Worm (Caenorhabditis elegans) whole organism, late embryonic: Measurements from ENCODE around the gene C44H4.4.

Experiments
- C08G9.2 ChIP-seq: sonication (generic microtip); optimal IDR thresholded peaks from 2 replicates; lab custom pipeline; 2016; ENCODE audit warnings: mild to moderate bottlenecking, missing genetic modification characterization, moderate library complexity, missing compliant biosample characterization
- C38D4.7 ChIP-seq: fragments of 200-800 bp; sonication (Bioruptor generic); optimal IDR thresholded peaks from 2 replicates; lab custom pipeline; 2018; ENCODE audit warnings: mild to moderate bottlenecking, missing genetic modification characterization, moderate library complexity, missing compliant biosample characterization
- F13H6.1 ChIP-seq: sonication (generic microtip); optimal IDR thresholded peaks from 2 replicates; lab custom pipeline; 2016; ENCODE audit warnings: missing genetic modification characterization, missing compliant biosample characterization
- T23F11.4 ChIP-seq: fragments of 200-800 bp; sonication (Bioruptor generic); optimal IDR thresholded peaks from 2 replicates; lab custom pipeline; 2018; ENCODE audit warnings: mild to moderate bottlenecking, missing genetic modification characterization, missing compliant biosample characterization
- Y22D7AL.16 ChIP-seq: sonication (generic microtip); optimal IDR thresholded peaks from 2 replicates; lab custom pipeline; 2016; ENCODE audit warnings: missing genetic modification characterization, missing compliant biosample characterization
- ama-1 ChIP-seq: fragments of 150-350 bp; optimal IDR thresholded peaks from 2 replicates; lab custom pipeline; 2014
- ceh-14 ChIP-seq: sonication (generic microtip); optimal IDR thresholded peaks from 2 replicates; lab custom pipeline; 2016; ENCODE audit warnings: missing genotype, missing genetic modification characterization, missing compliant biosample characterization
- ceh-18 ChIP-seq: sonication (generic microtip); optimal IDR thresholded peaks from 2 replicates; lab custom pipeline; 2016; ENCODE audit warnings: missing genetic modification characterization, missing compliant biosample characterization
- ceh-19 ChIP-seq: fragments of 200-800 bp; sonication (Bioruptor generic); optimal IDR thresholded peaks from 2 replicates; lab custom pipeline; 2018; ENCODE audit warnings: mild to moderate bottlenecking, missing genetic modification characterization, missing compliant biosample characterization
- ceh-31 ChIP-seq: sonication (generic microtip); optimal IDR thresholded peaks from 2 replicates; lab custom pipeline; 2016; ENCODE audit warnings: missing genetic modification characterization, missing compliant biosample characterization
- ceh-34 ChIP-seq: sonication (generic microtip); optimal IDR thresholded peaks from 2 replicates; lab custom pipeline; 2016; ENCODE audit warnings: mild to moderate bottlenecking, missing genetic modification characterization, missing compliant biosample characterization
- ceh-48 ChIP-seq: sonication (generic microtip); optimal IDR thresholded peaks from 2 replicates; lab custom pipeline; 2016; ENCODE audit warnings: missing genetic modification characterization, inconsistent platforms, missing compliant biosample characterization
- ceh-6 ChIP-seq: fragments of 200-800 bp; sonication (Bioruptor generic); optimal IDR thresholded peaks from 2 replicates; lab custom pipeline; 2018; ENCODE audit warnings: mild to moderate bottlenecking, missing genetic modification characterization, missing compliant biosample characterization
- ceh-9 ChIP-seq: sonication (generic microtip); optimal IDR thresholded peaks from 2 replicates; lab custom pipeline; 2016; ENCODE audit warnings: mild to moderate bottlenecking, missing genetic modification characterization, inconsistent platforms, missing compliant biosample characterization
- dmd-4 ChIP-seq: sonication (generic microtip); optimal IDR thresholded peaks from 2 replicates; lab custom pipeline; 2016; ENCODE audit warnings: borderline replicate concordance, missing genetic modification characterization, missing compliant biosample characterization
- elt-4 ChIP-seq: sonication (generic microtip); optimal IDR thresholded peaks from 2 replicates; lab custom pipeline; 2016; ENCODE audit warnings: missing genetic modification characterization, missing compliant biosample characterization
- ets-4 ChIP-seq: sonication (generic microtip); optimal IDR thresholded peaks from 2 replicates; lab custom pipeline; 2016; ENCODE audit warnings: missing genetic modification characterization, missing compliant biosample characterization
- eyg-1 ChIP-seq: sonication (generic microtip); optimal IDR thresholded peaks from 2 replicates; lab custom pipeline; 2016; ENCODE audit warnings: missing genotype, missing genetic modification characterization, missing compliant biosample characterization
- fkh-10 ChIP-seq: fragments of 150-350 bp; optimal IDR thresholded peaks from 2 replicates; lab custom pipeline; 2014; ENCODE audit warnings: missing biosample characterization, missing genetic modification reagents, missing genetic modification characterization
- fkh-6 ChIP-seq: sonication (generic microtip); optimal IDR thresholded peaks from 2 replicates; lab custom pipeline; 2016; ENCODE audit warnings: missing genetic modification characterization, missing compliant biosample characterization
- hlh-15 ChIP-seq: sonication (generic microtip); optimal IDR thresholded peaks from 2 replicates; lab custom pipeline; 2016; ENCODE audit warnings: missing genetic modification characterization, missing compliant biosample characterization
- hlh-30 ChIP-seq: sonication (generic microtip); optimal IDR thresholded peaks from 2 replicates; lab custom pipeline; 2017; ENCODE audit warnings: antibody characterized with exemption, missing genetic modification characterization, missing compliant biosample characterization; ENCODE audit not compliant: insufficient read depth
- hlh-6 ChIP-seq: sonication (generic microtip); optimal IDR thresholded peaks from 2 replicates; lab custom pipeline; 2016; ENCODE audit warnings: missing genotype, missing genetic modification characterization, missing compliant biosample characterization
- lim-6 ChIP-seq: sonication (generic microtip); optimal IDR thresholded peaks from 2 replicates; lab custom pipeline; 2016; ENCODE audit warnings: missing genetic modification characterization, missing compliant biosample characterization
- lin-11 ChIP-seq: fragments of 200-800 bp; sonication (Bioruptor generic); optimal IDR thresholded peaks from 2 replicates; lab custom pipeline; 2018; ENCODE audit warnings: mild to moderate bottlenecking, missing genetic modification characterization, missing compliant biosample characterization
- madf-2 ChIP-seq: sonication (generic microtip); optimal IDR thresholded peaks from 2 replicates; lab custom pipeline; 2017; ENCODE audit warnings: missing genetic modification characterization, missing compliant biosample characterization
- nfya-1 ChIP-seq: sonication (generic microtip); optimal IDR thresholded peaks from 2 replicates; lab custom pipeline; 2017; ENCODE audit warnings: missing genetic modification characterization, mild to moderate bottlenecking, missing compliant biosample characterization, antibody characterized with exemption, moderate library complexity
- npax-4 ChIP-seq: sonication (generic microtip); optimal IDR thresholded peaks from 2 replicates; lab custom pipeline; 2016; ENCODE audit warnings: missing genetic modification characterization, missing compliant biosample characterization
- pat-9 ChIP-seq: fragments of 200-800 bp; sonication (Bioruptor generic); optimal IDR thresholded peaks from 2 replicates; lab custom pipeline; 2018; ENCODE audit warnings: mild to moderate bottlenecking, missing genetic modification characterization, moderate library complexity, missing compliant biosample characterization
- pha-2 ChIP-seq: sonication (generic microtip); optimal IDR thresholded peaks from 2 replicates; lab custom pipeline; 2017; ENCODE audit warnings: mild to moderate bottlenecking, missing genetic modification characterization, missing compliant biosample characterization
- pha-4 ChIP-seq: fragments of 150-350 bp; optimal IDR thresholded peaks from 2 replicates; lab custom pipeline; 2018; ENCODE audit warnings: missing biosample characterization, missing genetic modification reagents, missing genetic modification characterization
- pqm-1 ChIP-seq: sonication (generic microtip); optimal IDR thresholded peaks from 2 replicates; lab custom pipeline; 2016; ENCODE audit warnings: missing genetic modification characterization, missing compliant biosample characterization
- pros-1 ChIP-seq: fragments of 150-350 bp; optimal IDR thresholded peaks from 2 replicates; lab custom pipeline; 2014; ENCODE audit warnings: missing biosample characterization, missing genetic modification reagents, missing genetic modification characterization
- ref-2 ChIP-seq: sonication (generic microtip); optimal IDR thresholded peaks from 2 replicates; lab custom pipeline; 2016; ENCODE audit warnings: missing genetic modification characterization, missing compliant biosample characterization
- sdc-2 ChIP-seq: sonication (generic microtip); optimal IDR thresholded peaks from 2 replicates; lab custom pipeline; 2016; ENCODE audit warnings: missing genotype, missing genetic modification characterization, missing compliant biosample characterization
- sox-2 ChIP-seq: fragments of 200-800 bp; sonication (Bioruptor generic); IDR thresholded peaks from 2 replicates; pipeline ENCODE4 v1.3.6; 2022; ENCODE audit warnings: missing genetic modification reagents, missing genetic modification characterization, missing compliant biosample characterization
- syd-9 ChIP-seq: sonication (generic microtip); optimal IDR thresholded peaks from 2 replicates; lab custom pipeline; 2016; ENCODE audit warnings: mild to moderate bottlenecking, missing genetic modification characterization, moderate library complexity, missing compliant biosample characterization
- tbx-2 ChIP-seq: sonication (generic microtip); optimal IDR thresholded peaks from 2 replicates; lab custom pipeline; 2016; ENCODE audit warnings: missing genetic modification characterization, missing compliant biosample characterization
- tbx-7 ChIP-seq: sonication (generic microtip); optimal IDR thresholded peaks from 2 replicates; lab custom pipeline; 2016; ENCODE audit warnings: missing genotype, missing genetic modification characterization, missing compliant biosample characterization
- unc-42 ChIP-seq: sonication (generic microtip); optimal IDR thresholded peaks from 2 replicates; lab custom pipeline; 2016; ENCODE audit warnings: missing genotype, missing genetic modification characterization, missing compliant biosample characterization
- unc-55 ChIP-seq: sonication (generic microtip); optimal IDR thresholded peaks from 2 replicates; lab custom pipeline; 2017; ENCODE audit warnings: missing biosample characterization, missing genetic modification reagents, missing genetic modification characterization
- zip-5 ChIP-seq: sonication (generic microtip); optimal IDR thresholded peaks from 2 replicates; lab custom pipeline; 2016; ENCODE audit warnings: missing genetic modification characterization, missing compliant biosample characterization

C44H4.4 gene

ce11 chrX:14559084-14559483, 29.8 kb downstream of the C44H4.4 start:
- TF ChIP-seq unc-55 (GFP tag; lab: Kevin White, UChicago) (no peak), nfya-1 (tag; lab: Kevin White, UChicago) (peak; percentile 4)

ce11 chrX:14557936-14558554, 30.9 kb downstream of the C44H4.4 start, which contains the start of gene nhr-3:
Gene nhr-3 (plus strand): TSS chrX:14558504.
- no peak for TF ChIP-seq ceh-9
- no peak for TF ChIP-seq lim-6 (tag; lab: Kevin White, UChicago)
- TF ChIP-seq hlh-30 (tag; lab: Kevin White, UChicago): no peak
- TF ChIP-seq npax-4 (tag; lab: Kevin White, UChicago): no peak
- TF ChIP-seq, all 69 proteins: peak for 0

- TF ChIP-seq ceh-14 (tag; lab: Kevin White, UChicago) (peak; percentile 4), T23F11.4 (GFP tag; lab: Kevin White, UChicago) (no peak), unc-42 (tag; lab: Kevin White, UChicago) (peak; percentile 42), eyg-1 (tag; lab: Kevin White, UChicago) (no peak), madf-2 (no peak), pros-1 (tag; lab: Kevin White, UChicago) (no peak), hlh-30 (tag; lab: Kevin White, UChicago) (no peak), sdc-2 (tag; lab: Kevin White, UChicago) (no peak), ceh-34 (tag; lab: Kevin White, UChicago) (peak; percentile 8), pha-4 (tag; lab: Kevin White, UChicago) (no peak), ceh-19 (GFP tag; lab: Kevin White, UChicago) (no peak), pat-9 (no peak), C08G9.2 (tag; lab: Kevin White, UChicago) (no peak), hlh-15 (tag; lab: Kevin White, UChicago) (no peak), fkh-6 (tag; lab: Kevin White, UChicago) (no peak), pha-2 (no peak), unc-55 (GFP tag; lab: Kevin White, UChicago) (peak; percentile 66), ceh-6 (no peak), lin-11 (tag; lab: Kevin White, UChicago) (no peak), C38D4.7 (GFP tag; lab: Kevin White, UChicago) (no peak), tbx-7 (tag; lab: Kevin White, UChicago) (no peak), pqm-1 (tag; lab: Kevin White, UChicago) (no peak), syd-9 (tag; lab: Kevin White, UChicago) (peak; percentile 49), zip-5 (tag; lab: Kevin White, UChicago) (no peak), ceh-31 (tag; lab: Kevin White, UChicago) (peak; percentile 45), ceh-18 (tag; lab: Kevin White, UChicago) (peak; percentile 82), ceh-48 (tag; lab: Kevin White, UChicago) (peak; percentile 32), ets-4 (tag; lab: Kevin White, UChicago) (no peak), dmd-4 (no peak), Y22D7AL.16 (tag; lab: Kevin White, UChicago) (no peak), ama-1 (lab: Kevin White, UChicago) (no peak), hlh-6 (peak; percentile 52), lim-6 (tag; lab: Kevin White, UChicago) (no peak), nfya-1 (tag; lab: Kevin White, UChicago) (peak; percentile 45), tbx-2 (tag; lab: Kevin White, UChicago) (peak; percentile 53), elt-4 (no peak), sox-2 (no peak), F13H6.1 (peak; percentile 31), fkh-10 (GFP tag; lab: Kevin White, UChicago) (no peak), ref-2 (tag; lab: Kevin White, UChicago) (peak; percentile 48)
These were observed 31.5 kb downstream of the C44H4.4 start for ce11 chrX:14557352-14557935.
